Worm (Caenorhabditis elegans) whole organism, early embryonic: ENCODE results near the gene clec-118.
A peak's percentile ranks its signal among the peaks of the same experiment; 100 is the strongest.

ENCODE experiments used
- B0310.2 ChIP-seq: sonication (generic microtip); optimal IDR thresholded peaks from 2 replicates; lab custom pipeline; 2016; ENCODE audit warnings: mild to moderate bottlenecking, missing genetic modification characterization, missing compliant biosample characterization
- F13C5.2 ChIP-seq: sonication (generic microtip); optimal IDR thresholded peaks from 2 replicates; lab custom pipeline; 2017; ENCODE audit warnings: mild to moderate bottlenecking, missing genetic modification characterization, inconsistent platforms, missing compliant biosample characterization
- aly-1 ChIP-seq: sonication (generic microtip); optimal IDR thresholded peaks from 2 replicates; lab custom pipeline; 2016; ENCODE audit warnings: missing genetic modification characterization, missing compliant biosample characterization
- ama-1 ChIP-seq: fragments of 150-350 bp; optimal IDR thresholded peaks from 2 replicates; lab custom pipeline; 2014
- ceh-13 ChIP-seq: fragments of 200-800 bp; sonication (Bioruptor generic); optimal IDR thresholded peaks from 2 replicates; lab custom pipeline; 2018; ENCODE audit warnings: mild to moderate bottlenecking, missing genetic modification characterization, missing compliant biosample characterization
- ceh-36 ChIP-seq: sonication (generic microtip); optimal IDR thresholded peaks from 2 replicates; lab custom pipeline; 2016; ENCODE audit warnings: missing genetic modification characterization, inconsistent platforms, missing compliant biosample characterization
- ets-7 ChIP-seq: sonication (generic microtip); optimal IDR thresholded peaks from 2 replicates; lab custom pipeline; 2016; ENCODE audit warnings: missing genotype, missing genetic modification characterization, missing compliant biosample characterization
- flt-1 ChIP-seq: fragments of 200-800 bp; sonication (Bioruptor generic); IDR thresholded peaks from 2 replicates; pipeline ENCODE4 v1.3.6; 2022; ENCODE audit warnings: missing genetic modification characterization, missing compliant biosample characterization
- hmbx-1 ChIP-seq: sonication (generic microtip); optimal IDR thresholded peaks from 2 replicates; lab custom pipeline; 2016; ENCODE audit warnings: mild to moderate bottlenecking, missing genetic modification characterization, missing compliant biosample characterization
- hmg-4 ChIP-seq: fragments of 200-800 bp; sonication (Bioruptor generic); optimal IDR thresholded peaks from 2 replicates; lab custom pipeline; 2018; ENCODE audit warnings: mild to moderate bottlenecking, missing genetic modification characterization, missing compliant biosample characterization
- hnd-1 ChIP-seq: sonication (generic microtip); optimal IDR thresholded peaks from 2 replicates; lab custom pipeline; 2016; ENCODE audit warnings: missing genetic modification characterization, missing compliant biosample characterization
- pes-1 ChIP-seq: fragments of 200-800 bp; sonication (Bioruptor generic); IDR thresholded peaks from 2 replicates; pipeline ENCODE4 v1.3.6; 2022; ENCODE audit warnings: missing genetic modification reagents, missing genetic modification characterization, missing compliant biosample characterization
- scrt-1 ChIP-seq: fragments of 200-800 bp; sonication (Bioruptor generic); IDR thresholded peaks from 2 replicates; pipeline ENCODE4 v1.3.6; 2022; ENCODE audit warnings: missing genetic modification characterization, missing compliant biosample characterization
- sea-1 ChIP-seq: fragments of 200-800 bp; sonication (Bioruptor generic); conservative IDR thresholded peaks from 2 replicates; pipeline ENCODE4 v1.3.6; 2022; ENCODE audit warnings: missing genetic modification characterization, missing compliant biosample characterization
- tbx-11 ChIP-seq: fragments of 200-800 bp; sonication (Bioruptor generic); IDR thresholded peaks from 2 replicates; pipeline ENCODE4 v1.3.6; 2022; ENCODE audit warnings: missing genetic modification characterization, missing compliant biosample characterization
- tbx-37 ChIP-seq: fragments of 200-800 bp; sonication (Bioruptor generic); conservative IDR thresholded peaks from 2 replicates; pipeline ENCODE4 v1.3.6; 2022; ENCODE audit warnings: missing genetic modification reagents, missing genetic modification characterization, missing compliant biosample characterization
- tra-4 ChIP-seq: sonication (generic microtip); optimal IDR thresholded peaks from 2 replicates; lab custom pipeline; 2017; ENCODE audit warnings: missing genetic modification characterization, missing compliant biosample characterization

Gene clec-118

DNA sequence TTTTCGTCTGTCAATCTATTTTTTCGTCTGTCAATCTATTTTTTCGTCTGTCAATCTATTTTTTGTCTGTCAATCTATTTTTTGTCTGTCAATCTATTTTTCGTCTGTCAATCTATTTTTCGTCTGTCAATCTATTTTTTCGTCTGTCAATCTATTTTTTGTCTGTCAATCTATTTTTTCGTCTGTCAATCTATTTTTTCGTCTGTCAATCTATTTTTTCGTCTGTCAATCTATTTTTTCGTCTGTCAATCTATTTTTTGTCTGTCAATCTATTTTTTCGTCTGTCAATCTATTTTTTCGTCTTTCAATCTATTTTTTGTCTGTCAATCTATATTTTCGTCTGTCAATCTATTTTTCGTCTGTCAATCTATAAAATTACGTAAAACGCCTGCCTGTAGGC is 17.2 kb upstream of the clec-118 start:
- 0 out of 2 replicates have a peak, but pooled peaks have one; percentile 46 for TF ChIP-seq tbx-11 (GFP tag; lab: Robert Waterston, UW)

DNA sequence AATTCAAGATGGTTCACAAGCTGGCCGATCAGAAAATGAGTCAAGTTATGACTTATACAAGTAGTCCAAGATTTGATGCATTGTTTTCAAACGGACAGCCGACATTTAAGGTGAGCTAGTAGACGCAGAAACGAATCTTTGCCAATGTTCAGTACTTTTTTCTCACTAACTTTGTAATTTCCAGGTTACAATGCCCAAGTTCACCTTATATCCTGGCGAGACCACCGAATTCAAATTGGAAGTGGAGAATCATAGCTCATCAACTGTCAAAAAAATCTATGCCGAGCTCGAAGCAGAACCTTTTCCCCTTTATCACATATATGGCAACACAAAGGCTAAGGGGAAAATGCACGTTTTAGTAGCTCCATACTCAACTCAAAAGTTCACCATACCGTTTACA is 15.7 kb upstream of the clec-118 start:
- no peak for TF ChIP-seq ceh-13 (GFP tag; lab: Kevin White, UChicago)
- TF ChIP-seq tbx-11 (GFP tag; lab: Robert Waterston, UW), result no peak
- no peak for TF ChIP-seq tbx-37 (GFP tag; lab: Robert Waterston, UW)
- no peak for TF ChIP-seq tra-4 (tag; lab: Kevin White, UChicago)
- TF ChIP-seq sea-1 (GFP tag; lab: Robert Waterston, UW), result no peak
- TF ChIP-seq scrt-1 (GFP tag; lab: Robert Waterston, UW), result no peak
- TF ChIP-seq ama-1, result no peak
- no peak for TF ChIP-seq ceh-36 (tag; lab: Kevin White, UChicago)

- TF ChIP-seq sea-1 (GFP tag; lab: Robert Waterston, UW) (no peak), pes-1 (GFP tag; lab: Robert Waterston, UW) (no peak), F13C5.2 (tag; lab: Kevin White, UChicago) (no peak), flt-1 (no peak)
Measured at ce11 chrII:627205-627604, 14.9 kb upstream of the clec-118 start, which contains the start of gene arrd-1. Gene arrd-1 (plus strand): TSS chrII:627505.

- TF ChIP-seq tra-4 (tag; lab: Kevin White, UChicago) (no peak), tbx-11 (GFP tag; lab: Robert Waterston, UW) (no peak), ama-1 (no peak), hnd-1 (tag; lab: Kevin White, UChicago) (no peak), pes-1 (GFP tag; lab: Robert Waterston, UW) (no peak), B0310.2 (tag; lab: Kevin White, UChicago) (no peak), hmg-4 (GFP tag; lab: Kevin White, UChicago) (no peak), hmbx-1 (tag; lab: Kevin White, UChicago) (no peak)
Measured at ce11 chrII:625926-626325, 13.7 kb upstream of the clec-118 start.

ce11 chrII:624443-624842 is 12.2 kb upstream of the clec-118 start, which contains the start of gene T04B8.5:
Gene T04B8.5 (minus strand): TSS chrII:624543.
- no peak for TF ChIP-seq ceh-13 (GFP tag; lab: Kevin White, UChicago)
- no peak for TF ChIP-seq scrt-1 (GFP tag; lab: Robert Waterston, UW)
- TF ChIP-seq B0310.2 (tag; lab: Kevin White, UChicago), result no peak
- no peak for TF ChIP-seq ceh-36 (tag; lab: Kevin White, UChicago)
- TF ChIP-seq ets-7, result no peak
- no peak for TF ChIP-seq sea-1 (GFP tag; lab: Robert Waterston, UW)
- TF ChIP-seq tra-4 (tag; lab: Kevin White, UChicago), result no peak
- no peak for TF ChIP-seq pes-1 (GFP tag; lab: Robert Waterston, UW)
- no peak for TF ChIP-seq flt-1
- TF ChIP-seq tbx-11 (GFP tag; lab: Robert Waterston, UW), result no peak
- no peak for TF ChIP-seq F13C5.2 (tag; lab: Kevin White, UChicago)
- no peak for TF ChIP-seq hmg-4 (GFP tag; lab: Kevin White, UChicago)
- no peak for TF ChIP-seq hmbx-1 (tag; lab: Kevin White, UChicago)
- no peak for TF ChIP-seq aly-1 (tag; lab: Kevin White, UChicago)
- no peak for TF ChIP-seq hnd-1 (tag; lab: Kevin White, UChicago)
- no peak for TF ChIP-seq ama-1
- TF ChIP-seq tbx-37 (GFP tag; lab: Robert Waterston, UW), result no peak

DNA sequence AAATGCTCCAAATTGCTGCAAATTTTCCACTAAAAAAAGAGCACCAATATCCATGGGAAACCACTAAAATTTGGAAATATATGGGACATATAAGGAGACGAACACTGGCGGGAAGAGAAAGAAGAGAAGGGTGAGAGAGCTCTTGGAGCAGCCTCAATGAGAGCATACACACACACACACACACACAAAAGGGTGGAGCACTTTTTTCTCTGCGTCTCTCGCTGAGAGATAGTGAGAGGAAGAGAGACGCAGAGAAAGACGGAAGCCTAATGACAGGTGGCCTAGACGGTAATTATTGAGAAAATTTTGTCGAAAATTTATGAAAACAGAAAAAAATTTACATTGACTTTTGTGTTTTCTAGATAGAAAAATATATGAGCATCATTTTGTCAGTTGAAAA is 10.2 kb upstream of the clec-118 start:
- TF ChIP-seq pes-1 (GFP tag; lab: Robert Waterston, UW), result no peak
- TF ChIP-seq ets-7, result no peak
- no peak for TF ChIP-seq hmg-4 (GFP tag; lab: Kevin White, UChicago)
- no peak for TF ChIP-seq tra-4 (tag; lab: Kevin White, UChicago)
- TF ChIP-seq aly-1 (tag; lab: Kevin White, UChicago), result no peak
- TF ChIP-seq F13C5.2 (tag; lab: Kevin White, UChicago), result no peak

DNA sequence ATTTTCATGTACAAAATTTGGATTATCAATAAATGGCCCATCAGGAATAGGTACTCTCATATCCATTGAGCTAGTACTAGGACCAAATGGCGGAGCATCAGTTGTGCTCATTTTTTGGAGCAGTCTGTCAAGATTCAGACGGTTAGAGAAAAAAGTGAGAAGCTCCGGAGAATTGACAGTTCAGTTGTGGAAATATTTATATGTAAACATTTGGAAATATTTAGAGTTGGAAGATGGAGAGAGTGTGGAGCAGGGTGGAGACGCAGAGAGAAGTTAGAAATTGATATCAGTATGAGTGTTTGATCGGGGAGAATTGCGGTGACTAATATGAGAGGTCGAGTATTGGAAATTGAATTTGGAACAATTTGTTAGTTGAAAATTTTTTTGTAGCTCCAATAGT is 8.9 kb upstream of the clec-118 start:
- no peak for TF ChIP-seq F13C5.2 (tag; lab: Kevin White, UChicago)
- TF ChIP-seq tbx-37 (GFP tag; lab: Robert Waterston, UW), result no peak
- TF ChIP-seq hnd-1 (tag; lab: Kevin White, UChicago), result no peak
- no peak for TF ChIP-seq hmbx-1 (tag; lab: Kevin White, UChicago)
- no peak for TF ChIP-seq aly-1 (tag; lab: Kevin White, UChicago)
- TF ChIP-seq ama-1, result no peak
- no peak for TF ChIP-seq tbx-11 (GFP tag; lab: Robert Waterston, UW)
- TF ChIP-seq sea-1 (GFP tag; lab: Robert Waterston, UW), result no peak
- no peak for TF ChIP-seq hmg-4 (GFP tag; lab: Kevin White, UChicago)
- no peak for TF ChIP-seq scrt-1 (GFP tag; lab: Robert Waterston, UW)
- no peak for TF ChIP-seq B0310.2 (tag; lab: Kevin White, UChicago)

ce11 chrII:614701-615100 is 2.4 kb upstream of the clec-118 start:
- no peak for TF ChIP-seq sea-1 (GFP tag; lab: Robert Waterston, UW)
- no peak for TF ChIP-seq tbx-37 (GFP tag; lab: Robert Waterston, UW)
- TF ChIP-seq ceh-13 (GFP tag; lab: Kevin White, UChicago), result no peak
- TF ChIP-seq tbx-11 (GFP tag; lab: Robert Waterston, UW), result no peak
- no peak for TF ChIP-seq aly-1 (tag; lab: Kevin White, UChicago)
- TF ChIP-seq ceh-36 (tag; lab: Kevin White, UChicago), result no peak
- TF ChIP-seq ama-1, result no peak
- TF ChIP-seq scrt-1 (GFP tag; lab: Robert Waterston, UW), result no peak
- no peak for TF ChIP-seq pes-1 (GFP tag; lab: Robert Waterston, UW)
